Worm (Caenorhabditis elegans) whole organism, young adult: Measurements from ENCODE around the gene F11D11.12.

Source experiments
- F57C9.4 ChIP-seq: sonication (generic microtip); optimal IDR thresholded peaks from 2 replicates; lab custom pipeline; 2017; ENCODE audit warnings: mild to moderate bottlenecking, missing genetic modification characterization, missing compliant biosample characterization
- aptf-2 ChIP-seq: fragments of 200-800 bp; sonication (Bioruptor generic); conservative IDR thresholded peaks from 2 replicates; pipeline ENCODE4 v1.3.6; 2022; ENCODE audit warnings: missing genetic modification reagents, missing genetic modification characterization, missing compliant biosample characterization
- athp-1 ChIP-seq: sonication (generic microtip); optimal IDR thresholded peaks from 2 replicates; lab custom pipeline; 2017; ENCODE audit warnings: mild to moderate bottlenecking, missing genetic modification characterization, missing compliant biosample characterization
- ccch-3 ChIP-seq: fragments of 200-800 bp; sonication (Bioruptor generic); optimal IDR thresholded peaks from 2 replicates; lab custom pipeline; 2018; ENCODE audit warnings: mild to moderate bottlenecking, missing genetic modification characterization, missing compliant biosample characterization
- madf-3 ChIP-seq: fragments of 200-800 bp; sonication (Bioruptor generic); IDR thresholded peaks from 2 replicates; pipeline ENCODE4 v1.3.6; 2022; ENCODE audit warnings: missing genetic modification reagents, missing genetic modification characterization, missing compliant biosample characterization
- rpc-1 ChIP-seq, 2 experiments: fragments of 150-350 bp in 1 of 2; sonication (generic microtip) in 1 of 2; optimal IDR thresholded peaks; 2 replicates each; lab custom pipeline; 2014 to 2018; ENCODE audit warnings: missing biosample characterization in 1 of 2, missing genetic modification characterization in 1 of 2, missing genetic modification reagents in 1 of 2, missing genotype in 1 of 2
- unc-62 ChIP-seq: fragments of 150-350 bp; optimal IDR thresholded peaks from 2 replicates; lab custom pipeline; 2014; ENCODE audit warnings: missing biosample characterization, missing genetic modification reagents, missing genetic modification characterization

DNA sequence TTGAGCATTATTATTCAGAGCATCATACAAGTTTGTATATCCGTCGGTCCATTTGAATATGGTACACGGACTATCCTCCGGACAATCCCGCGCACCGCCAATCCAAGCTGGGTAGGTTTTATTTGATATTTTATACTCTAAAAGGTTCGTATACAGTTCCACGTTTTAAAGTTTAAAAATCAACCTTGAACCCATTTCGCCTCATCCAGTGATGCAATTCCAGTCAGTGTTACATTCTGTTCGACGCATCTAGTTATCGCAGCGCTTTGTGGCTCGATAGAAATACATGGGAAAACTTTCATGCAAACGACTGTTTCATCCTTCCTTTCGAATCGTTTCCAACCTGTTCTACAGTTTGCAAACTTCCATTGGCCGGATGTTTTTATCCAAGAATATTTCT is 19.4 kb upstream of the F11D11.12 start:
- TF ChIP-seq rpc-1 (optimal IDR thresholded peaks at IDR 0.05; lab: Kevin White, UChicago) (no peak), rpc-1 (tag; optimal IDR thresholded peaks at IDR 0.05; lab: Kevin White, UChicago) (no peak), F57C9.4 (tag; lab: Kevin White, UChicago) (no peak), aptf-2 (no peak), athp-1 (tag; lab: Kevin White, UChicago) (no peak), madf-3 (GFP tag; lab: Robert Waterston, UW) (no peak), unc-62 (no peak), ccch-3 (GFP tag; lab: Kevin White, UChicago) (no peak)
